Worm (Caenorhabditis elegans): ENCODE data around the gene unc-80.

DNA sequence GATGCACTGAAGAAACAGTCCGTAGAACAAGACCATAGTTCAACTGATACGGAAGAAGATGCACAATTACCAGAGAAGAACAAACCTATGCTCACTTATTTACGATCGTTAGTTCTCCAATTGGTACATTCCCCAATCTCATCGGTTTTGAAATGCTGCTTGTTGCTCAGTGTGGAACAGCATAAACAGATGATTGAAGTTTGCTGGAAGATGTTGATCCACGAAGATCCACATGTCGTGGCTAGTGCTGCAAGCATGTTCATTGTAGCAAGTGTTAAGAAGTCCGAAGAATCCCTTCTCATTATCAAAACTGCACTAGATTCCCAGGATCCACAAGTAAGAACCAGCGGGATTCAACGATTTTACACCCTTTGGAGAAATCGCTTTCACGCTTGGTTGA, 12.5 kb downstream of the unc-80 start:
- TF ChIP-seq lin-11 (tag; optimal IDR thresholded peaks at IDR 0.05) (no peak), nhr-11 (tag; optimal IDR thresholded peaks at IDR 0.05) (no peak), elt-2 (tag; optimal IDR thresholded peaks at IDR 0.05) (no peak), pha-4 (tag; optimal IDR thresholded peaks at IDR 0.05) (no peak), rnt-1 (tag; optimal IDR thresholded peaks at IDR 0.05) (no peak), ceh-9 (tag; optimal IDR thresholded peaks at IDR 0.05) (no peak), tbx-2 (tag; optimal IDR thresholded peaks at IDR 0.05) (no peak)
